Worm (Caenorhabditis elegans): ENCODE data around the gene Y73B6BL.47.

The Y73B6BL.47 gene

DNA sequence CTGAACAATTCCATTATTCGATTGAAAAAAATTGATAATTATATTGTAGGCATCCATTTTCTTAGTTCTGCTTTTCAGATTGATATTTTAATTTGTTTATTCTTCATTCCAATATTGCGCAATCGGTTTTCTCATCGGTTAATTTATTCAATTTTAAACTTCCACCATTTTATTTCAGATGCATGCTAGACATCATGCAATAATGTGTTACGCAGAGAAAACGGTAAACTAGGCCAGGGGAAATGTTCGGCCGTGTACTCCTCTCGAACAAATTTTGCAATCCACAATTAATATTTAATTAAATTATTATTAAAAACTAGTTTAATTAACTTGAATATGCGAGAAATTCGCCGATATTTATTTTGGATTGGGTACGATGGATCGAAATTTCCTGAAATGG is 40.1 kb upstream of the Y73B6BL.47 start, which contains the start of gene Y73B6BL.29 (continued):
- TF ChIP-seq ZK337.2 (GFP tag; IDR thresholded peaks at IDR 0.05): peak; percentile 91
- TF ChIP-seq Y48G9A.11 (GFP tag; IDR thresholded peaks at IDR 0.05): peak; percentile 85

DNA sequence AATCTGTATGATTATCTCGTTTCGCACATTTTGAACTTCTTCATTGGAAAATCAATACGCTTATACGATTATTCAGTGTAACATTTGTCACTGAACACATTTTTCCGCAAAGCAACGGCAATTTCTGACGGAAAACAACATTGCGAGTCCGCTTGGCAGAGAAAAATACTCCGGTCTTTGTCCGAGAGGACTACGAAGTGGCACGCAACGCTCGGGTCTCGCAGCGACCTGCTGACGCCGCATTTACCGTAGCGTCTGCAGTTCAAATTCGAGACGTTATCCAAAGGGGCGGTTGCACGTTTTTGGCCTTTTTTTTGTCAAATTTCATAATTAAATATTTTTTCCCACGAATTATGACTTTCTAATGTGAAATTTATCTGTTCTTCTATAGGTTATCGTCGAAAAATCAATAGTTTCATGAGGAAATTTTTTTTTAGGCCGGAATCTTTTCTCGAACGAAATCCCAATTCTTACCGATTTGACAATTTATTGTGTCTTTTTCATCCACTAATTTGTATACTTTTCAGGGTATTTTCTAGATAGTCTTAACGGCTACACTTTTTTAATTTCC is 38.0 kb upstream of the Y73B6BL.47 start, which contains the start of gene sqd-1:
TSS of gene sqd-1 (plus strand) at position 521 of the 571 bp plus-strand sequence.
- TF ChIP-seq madf-5 (GFP tag; IDR thresholded peaks at IDR 0.05) (0 out of 4 replicates have a peak, but pooled peaks of 1 of the 2 experiments have one; percentile 14), ceh-20 (GFP tag; IDR thresholded peaks at IDR 0.05) (peak; percentile 93), mxl-3 (GFP tag; optimal IDR thresholded peaks at IDR 0.05) (peak; percentile 86), fos-1 (tag; optimal IDR thresholded peaks at IDR 0.05) (peak; percentile 53), egl-43 (GFP tag; IDR thresholded peaks at IDR 0.05) (peak; percentile 91), T20F7.1 (GFP tag; optimal IDR thresholded peaks at IDR 0.05) (peak; percentile 86), nhr-76 (tag; optimal IDR thresholded peaks at IDR 0.05) (peak; percentile 31), mes-2 (tag; optimal IDR thresholded peaks at IDR 0.05; ENCODE audit: poor library complexity, severe bottlenecking) (peak; percentile 97), D1046.2 (GFP tag; IDR thresholded peaks at IDR 0.05) (peak; percentile 68; the same call in 1 of the 2 replicates), snpc-4 (tag; optimal IDR thresholded peaks at IDR 0.05) (peak; percentile 49), hif-1 (tag; optimal IDR thresholded peaks at IDR 0.05) (peak; percentile 35 to 94), ceh-32 (tag; optimal IDR thresholded peaks at IDR 0.05; ENCODE audit: poor library complexity) (peak; percentile 79), zfp-2 (tag; optimal IDR thresholded peaks at IDR 0.05) (peak; percentile 99), F44E2.7 (GFP tag; IDR thresholded peaks at IDR 0.05) (no peak), daf-19 (GFP tag; conservative IDR thresholded peaks at IDR 0.05) (no peak), ZK337.2 (GFP tag; IDR thresholded peaks at IDR 0.05) (0 out of 2 replicates have a peak, but pooled peaks have one; percentile 49), zip-2 (tag; optimal IDR thresholded peaks at IDR 0.05) (peak; percentile 53), nhr-77 (tag; optimal IDR thresholded peaks at IDR 0.05) (peak; percentile 81), ceh-44 (GFP tag; IDR thresholded peaks at IDR 0.05) (peak; percentile 84; the same call in 1 of the 2 replicates), aha-1 (tag) (peak; percentile 100), ceh-28 (tag; optimal IDR thresholded peaks at IDR 0.05) (no peak), zfp-3 (GFP tag; conservative IDR thresholded peaks at IDR 0.05) (peak; percentile 90), dmd-8 (GFP tag; IDR thresholded peaks at IDR 0.05) (peak; percentile 53; the same call in 1 of the 2 replicates), F37D6.2 (tag; optimal IDR thresholded peaks at IDR 0.05) (peak; percentile 89), snpc-1.2 (GFP tag; IDR thresholded peaks at IDR 0.05) (peak; percentile 96), spr-3 (GFP tag; optimal IDR thresholded peaks at IDR 0.05) (peak; percentile 74), tra-1 (GFP tag; IDR thresholded peaks at IDR 0.05) (peak; percentile 93), php-3 (GFP tag; IDR thresholded peaks at IDR 0.05) (peak; percentile 76; the same call in 1 of the 2 replicates), mxl-2 (GFP tag; conservative IDR thresholded peaks at IDR 0.05) (no peak), unc-39 (tag; optimal IDR thresholded peaks at IDR 0.05) (no peak), spr-1 (tag; optimal IDR thresholded peaks at IDR 0.05) (peak; percentile 92), tag-97 (GFP tag; IDR thresholded peaks at IDR 0.05) (no peak), lin-13 (GFP tag; optimal IDR thresholded peaks at IDR 0.05) (peak; percentile 90), attf-4 (tag; optimal IDR thresholded peaks at IDR 0.05) (no peak), nhr-25 (tag; optimal IDR thresholded peaks at IDR 0.05; ENCODE audit: borderline replicate concordance, insufficient read depth) (peak; percentile 84), ztf-7 (tag; optimal IDR thresholded peaks at IDR 0.05) (peak; percentile 87), saeg-2 (GFP tag; IDR thresholded peaks at IDR 0.05) (peak; percentile 86), lin-29 (GFP tag; IDR thresholded peaks at IDR 0.05) (peak; percentile 85), Y48G9A.11 (GFP tag; IDR thresholded peaks at IDR 0.05) (peak; percentile 87), Y105C5A.15 (GFP tag; IDR thresholded peaks at IDR 0.05) (0 out of 2 replicates have a peak, but pooled peaks have one; percentile 64), vab-7 (GFP tag; IDR thresholded peaks at IDR 0.05) (peak; percentile 90), R02D3.7 (tag; optimal IDR thresholded peaks at IDR 0.05) (peak; percentile 46), lsy-2 (tag; optimal IDR thresholded peaks at IDR 0.05) (peak; percentile 95 to 99), jun-1 (tag; optimal IDR thresholded peaks at IDR 0.05) (peak; percentile 88), duxl-1 (tag; optimal IDR thresholded peaks at IDR 0.05; ENCODE audit: poor library complexity) (peak; percentile 82), mdt-29 (GFP tag; IDR thresholded peaks at IDR 0.05) (peak; percentile 93), nhr-237 (tag; optimal IDR thresholded peaks at IDR 0.05) (no peak)
